Fruit fly (Drosophila melanogaster) whole organism, embryonic: Measurements from ENCODE around the gene HINT1.
A peak's percentile ranks its signal among the peaks of the same experiment; 100 is the strongest.

Experiments used
- BEAF-32 ChIP-seq: fragments of 200-800 bp; sonication (Bioruptor generic); optimal IDR thresholded peaks from 3 replicates; lab custom pipeline; 2017; ENCODE audit warnings: missing biosample characterization, missing genetic modification characterization, mild to moderate bottlenecking, moderate library complexity, missing genetic modification reagents
- CG10274 ChIP-seq: fragments of 200-800 bp; sonication (Bioruptor generic); optimal IDR thresholded peaks from 3 replicates; lab custom pipeline; 2017; ENCODE audit warnings: missing biosample characterization, mild to moderate bottlenecking, missing genetic modification characterization
- CG10462 ChIP-seq: fragments of 200-800 bp; sonication (Bioruptor generic); optimal IDR thresholded peaks from 2 replicates; lab custom pipeline; 2016; ENCODE audit warnings: missing biosample characterization, missing genetic modification characterization
- CG10565 ChIP-seq: fragments of 200-800 bp; sonication (Bioruptor generic); optimal IDR thresholded peaks from 3 replicates; lab custom pipeline; 2016; ENCODE audit warnings: missing biosample characterization, mild to moderate bottlenecking, missing genetic modification characterization
- CG1233 ChIP-seq: fragments of 200-800 bp; sonication (Bioruptor generic); optimal IDR thresholded peaks from 4 replicates; lab custom pipeline; 2018; ENCODE audit warnings: missing biosample characterization, mild to moderate bottlenecking, missing genetic modification characterization
- CG12391 ChIP-seq: fragments of 200-800 bp; sonication (Bioruptor generic); optimal IDR thresholded peaks from 3 replicates; lab custom pipeline; 2018; ENCODE audit warnings: missing biosample characterization, mild to moderate bottlenecking, missing genetic modification characterization, moderate library complexity
- CG12769 ChIP-seq: fragments of 200-800 bp; sonication (Bioruptor generic); optimal IDR thresholded peaks from 2 replicates; lab custom pipeline; 2019; ENCODE audit warnings: missing biosample characterization, mild to moderate bottlenecking, missing genetic modification characterization, moderate library complexity
- CG14965 ChIP-seq: fragments of 200-800 bp; sonication (Bioruptor generic); optimal IDR thresholded peaks from 2 replicates; lab custom pipeline; 2016; ENCODE audit warnings: missing biosample characterization, missing genetic modification characterization, borderline replicate concordance
- CG15073 ChIP-seq: fragments of 200-800 bp; sonication (Bioruptor generic); optimal IDR thresholded peaks from 2 replicates; lab custom pipeline; 2016; ENCODE audit warnings: missing biosample characterization, missing genetic modification characterization
- CG15269 ChIP-seq: fragments of 200-800 bp; sonication (Bioruptor generic); optimal IDR thresholded peaks from 2 replicates; lab custom pipeline; 2018; ENCODE audit warnings: missing biosample characterization, mild to moderate bottlenecking, missing genetic modification characterization, moderate library complexity
- CG15479 ChIP-seq: fragments of 200-800 bp; sonication (Bioruptor generic); optimal IDR thresholded peaks from 3 replicates; lab custom pipeline; 2019; ENCODE audit warnings: missing biosample characterization, mild to moderate bottlenecking, missing genetic modification characterization, moderate library complexity
- CG15514 ChIP-seq: fragments of 200-800 bp; sonication (Bioruptor generic); optimal IDR thresholded peaks from 3 replicates; lab custom pipeline; 2017; ENCODE audit warnings: missing biosample characterization, missing genetic modification characterization, mild to moderate bottlenecking, moderate library complexity, missing genetic modification reagents
- CG16863 ChIP-seq: fragments of 200-800 bp; sonication (Bioruptor generic); optimal IDR thresholded peaks from 3 replicates; lab custom pipeline; 2016; ENCODE audit warnings: missing biosample characterization, missing genetic modification characterization
- CG18476 ChIP-seq: fragments of 200-800 bp; sonication (Bioruptor generic); optimal IDR thresholded peaks from 2 replicates; lab custom pipeline; 2016; ENCODE audit warnings: missing biosample characterization, mild to moderate bottlenecking, missing genetic modification characterization
- CG2875 ChIP-seq: fragments of 200-800 bp; sonication (Bioruptor generic); optimal IDR thresholded peaks from 2 replicates; lab custom pipeline; 2017; ENCODE audit warnings: missing biosample characterization, mild to moderate bottlenecking, missing genetic modification characterization, missing genetic modification reagents
- CG31441 ChIP-seq: fragments of 200-800 bp; sonication (Bioruptor generic); IDR thresholded peaks from 2 replicates; pipeline ENCODE4 v1.3.6; 2022; ENCODE audit warnings: missing biosample characterization, missing genetic modification characterization
- CG32532 ChIP-seq: fragments of 200-800 bp; sonication (Bioruptor generic); IDR thresholded peaks from 2 replicates; pipeline ENCODE4 v1.3.6; 2022; ENCODE audit warnings: missing biosample characterization, missing genetic modification characterization
- CG34376 ChIP-seq: fragments of 200-800 bp; sonication (Bioruptor generic); optimal IDR thresholded peaks from 2 replicates; lab custom pipeline; 2018; ENCODE audit warnings: missing biosample characterization, mild to moderate bottlenecking, missing genetic modification characterization
- CG3995 ChIP-seq: fragments of 200-800 bp; sonication (Bioruptor generic); optimal IDR thresholded peaks from 3 replicates; lab custom pipeline; 2016; ENCODE audit warnings: missing biosample characterization, missing genetic modification characterization
- CG4404 ChIP-seq: fragments of 200-800 bp; sonication (Bioruptor generic); IDR thresholded peaks from 2 replicates; pipeline ENCODE4 v1.3.6; 2022; ENCODE audit warnings: missing biosample characterization, missing genetic modification characterization
- CG6254 ChIP-seq: fragments of 200-800 bp; sonication (Bioruptor generic); optimal IDR thresholded peaks from 3 replicates; lab custom pipeline; 2017; ENCODE audit warnings: mild to moderate bottlenecking, missing biosample characterization, missing genetic modification reagents, missing genetic modification characterization
- CG8089 ChIP-seq: fragments of 200-800 bp; sonication (Bioruptor generic); optimal IDR thresholded peaks from 3 replicates; lab custom pipeline; 2016; ENCODE audit warnings: missing biosample characterization, missing genetic modification characterization
- CG9932 ChIP-seq: fragments of 200-800 bp; sonication (Bioruptor generic); IDR thresholded peaks from 2 replicates; pipeline ENCODE4 v1.3.6; 2022; ENCODE audit warnings: missing biosample characterization, missing genetic modification characterization
- E2f2 ChIP-seq: fragments of 200-800 bp; sonication (Bioruptor generic); IDR thresholded peaks from 2 replicates; pipeline ENCODE4 v1.3.6; 2022; ENCODE audit warnings: missing biosample characterization, missing genetic modification characterization
- ERR ChIP-seq: fragments of 200-800 bp; sonication (Bioruptor generic); optimal IDR thresholded peaks from 2 replicates; lab custom pipeline; 2016; ENCODE audit warnings: missing biosample characterization, missing genetic modification characterization
- Elba2 ChIP-seq: fragments of 200-800 bp; sonication (Bioruptor generic); optimal IDR thresholded peaks from 3 replicates; lab custom pipeline; 2016; ENCODE audit warnings: missing biosample characterization, missing genetic modification characterization
- HLH4C ChIP-seq: fragments of 200-800 bp; sonication (Bioruptor generic); IDR thresholded peaks from 3 replicates; pipeline ENCODE4 v1.3.6; 2022; ENCODE audit warnings: missing biosample characterization, missing genetic modification characterization; ENCODE audit not compliant: partially characterized antibody
- HLHmδ ChIP-seq: fragments of 200-800 bp; sonication (Bioruptor generic); optimal IDR thresholded peaks from 2 replicates; lab custom pipeline; 2018; ENCODE audit warnings: missing biosample characterization, mild to moderate bottlenecking, missing genetic modification characterization, moderate library complexity
- Hey ChIP-seq: fragments of 200-800 bp; sonication (Bioruptor generic); optimal IDR thresholded peaks from 3 replicates; lab custom pipeline; 2018; ENCODE audit warnings: missing biosample characterization, mild to moderate bottlenecking, missing genetic modification characterization
- Hmx ChIP-seq: fragments of 200-800 bp; sonication (Bioruptor generic); optimal IDR thresholded peaks from 2 replicates; lab custom pipeline; 2016; ENCODE audit warnings: missing biosample characterization, missing genetic modification characterization
- Kr ChIP-seq: fragments of 200-800 bp; sonication (Bioruptor generic); optimal IDR thresholded peaks from 2 replicates; lab custom pipeline; 2017; ENCODE audit warnings: missing biosample characterization, mild to moderate bottlenecking, missing genetic modification characterization
- Meics ChIP-seq: fragments of 200-800 bp; sonication (Bioruptor generic); optimal IDR thresholded peaks from 2 replicates; lab custom pipeline; 2017; ENCODE audit warnings: missing biosample characterization, mild to moderate bottlenecking, missing genetic modification characterization
- Six4 ChIP-seq: fragments of 200-800 bp; sonication (Bioruptor generic); optimal IDR thresholded peaks from 2 replicates; lab custom pipeline; 2016; ENCODE audit warnings: missing biosample characterization, missing genetic modification characterization
- Spps ChIP-seq: fragments of 200-800 bp; sonication (Bioruptor generic); optimal IDR thresholded peaks from 2 replicates; lab custom pipeline; 2018; ENCODE audit warnings: missing biosample characterization, mild to moderate bottlenecking, missing genetic modification characterization
- Tbp ChIP-seq: fragments of >200 bp; optimal IDR thresholded peaks from 2 replicates; lab custom pipeline; 2018; ENCODE audit warnings: missing biosample characterization, missing genetic modification characterization
- Trl ChIP-seq, 3 experiments: fragments of >200 bp in 2 of 3; fragments of 200-800 bp in 1 of 3; sonication (Bioruptor generic) in 1 of 3; optimal IDR thresholded peaks; 2 replicates in 1 of 3; 3 replicates in 2 of 3; lab custom pipeline; 2016 to 2017; ENCODE audit warnings: missing biosample characterization in 1 of 3, missing genetic modification characterization in 1 of 3
- Xbp1 ChIP-seq: fragments of 200-800 bp; sonication (Bioruptor generic); optimal IDR thresholded peaks from 3 replicates; lab custom pipeline; 2016; ENCODE audit warnings: missing biosample characterization, mild to moderate bottlenecking, missing genetic modification characterization
- dati ChIP-seq: fragments of 200-800 bp; sonication (Bioruptor generic); IDR thresholded peaks from 2 replicates; pipeline ENCODE4 v1.3.6; 2022; ENCODE audit warnings: missing biosample characterization, missing genetic modification characterization
- dmrt11E ChIP-seq: fragments of 200-800 bp; sonication (Bioruptor generic); optimal IDR thresholded peaks from 3 replicates; lab custom pipeline; 2018; ENCODE audit warnings: missing biosample characterization, mild to moderate bottlenecking, missing genetic modification characterization, moderate library complexity
- exex ChIP-seq: fragments of 200-800 bp; sonication (Bioruptor generic); optimal IDR thresholded peaks from 4 replicates; lab custom pipeline; 2018; ENCODE audit warnings: missing biosample characterization, mild to moderate bottlenecking, missing genetic modification characterization, moderate library complexity
- eyg ChIP-seq: fragments of 200-800 bp; sonication (Bioruptor generic); optimal IDR thresholded peaks from 3 replicates; lab custom pipeline; 2016; ENCODE audit warnings: missing biosample characterization, missing genetic modification characterization
- h ChIP-seq: fragments of >200 bp; optimal IDR thresholded peaks from 2 replicates; lab custom pipeline; 2017
- ken ChIP-seq: fragments of 200-800 bp; sonication (Bioruptor generic); IDR thresholded peaks from 3 replicates; pipeline ENCODE4 v1.3.6; 2022; ENCODE audit warnings: missing biosample characterization, missing genetic modification characterization
- kni ChIP-seq: fragments of 200-800 bp; sonication (Bioruptor generic); optimal IDR thresholded peaks from 3 replicates; lab custom pipeline; 2017; ENCODE audit warnings: mild to moderate bottlenecking, missing biosample characterization, missing genetic modification reagents, missing genetic modification characterization
- pum ChIP-seq: fragments of 200-800 bp; sonication (Bioruptor generic); optimal IDR thresholded peaks from 2 replicates; lab custom pipeline; 2016; ENCODE audit warnings: missing biosample characterization, missing genetic modification characterization
- ro ChIP-seq: fragments of 200-800 bp; sonication (Bioruptor generic); IDR thresholded peaks from 2 replicates; pipeline ENCODE4 v1.3.6; 2022; ENCODE audit warnings: missing biosample characterization, missing genetic modification characterization
- schlank ChIP-seq: fragments of 200-800 bp; sonication (Bioruptor generic); optimal IDR thresholded peaks from 2 replicates; lab custom pipeline; 2018; ENCODE audit warnings: missing biosample characterization, mild to moderate bottlenecking, missing genetic modification characterization
- sqz ChIP-seq: fragments of 200-800 bp; sonication (Bioruptor generic); optimal IDR thresholded peaks from 3 replicates; lab custom pipeline; 2018; ENCODE audit warnings: missing biosample characterization, mild to moderate bottlenecking, missing genetic modification characterization
- tin ChIP-seq: fragments of 200-800 bp; sonication (Bioruptor generic); optimal IDR thresholded peaks from 3 replicates; lab custom pipeline; 2016; ENCODE audit warnings: missing biosample characterization, missing genetic modification characterization
- tio ChIP-seq: fragments of 200-800 bp; sonication (Bioruptor generic); optimal IDR thresholded peaks from 2 replicates; lab custom pipeline; 2017; ENCODE audit warnings: missing biosample characterization, missing genetic modification characterization, inconsistent platforms
- vvl ChIP-seq: fragments of 200-800 bp; sonication (Bioruptor generic); IDR thresholded peaks from 2 replicates; pipeline ENCODE4 v1.3.6; 2022; ENCODE audit warnings: missing biosample characterization, missing genetic modification characterization

The HINT1 gene

DNA sequence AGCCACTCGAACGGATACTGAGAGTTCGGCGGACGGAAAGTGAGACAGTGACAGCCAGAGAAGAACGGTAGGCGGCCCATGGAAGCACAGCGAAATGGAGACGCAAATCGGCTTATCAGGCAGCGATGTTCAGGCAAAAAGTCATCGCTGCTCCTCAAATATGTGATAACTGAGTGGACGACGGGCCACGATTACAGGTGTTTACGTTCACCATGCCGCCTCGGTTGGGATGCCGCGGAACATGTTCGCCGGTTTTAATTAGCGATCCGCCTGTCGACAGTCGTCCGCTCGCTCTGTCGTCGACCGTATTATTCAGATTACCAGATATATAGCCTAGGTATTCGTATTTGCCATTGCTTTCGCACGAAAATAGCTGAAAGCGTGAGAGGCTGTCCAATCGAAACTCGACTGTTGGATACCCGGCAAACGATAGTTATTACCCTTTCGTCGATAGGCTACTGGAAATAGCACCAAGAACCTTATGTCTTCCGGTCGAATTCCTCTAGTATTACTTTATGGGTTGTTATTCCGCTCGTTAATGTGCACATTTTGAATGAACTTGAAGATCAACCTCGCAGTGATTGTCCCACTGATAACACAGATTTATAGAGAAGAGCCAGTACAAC lies 18.7 kb upstream of the HINT1 start (continued):
- TF ChIP-seq Kr (no peak), CG1233 (no peak), tin (GFP tag; lab: Kevin White, UChicago) (no peak), Hey (tag; lab: Kevin White, UChicago) (peak; percentile 15), E2f2 (GFP tag; lab: Robert Waterston, UW) (no peak), dmrt11E (no peak), Hmx (GFP tag; lab: Kevin White, UChicago) (no peak), Trl (optimal IDR thresholded peaks at IDR 0.05; lab: Kevin White, UChicago) (peak in 1 of 2 experiments; percentile 55), Trl (GFP tag; optimal IDR thresholded peaks at IDR 0.05; lab: Kevin White, UChicago) (no peak), CG32532 (GFP tag; lab: Robert Waterston, UW) (no peak), CG2875 (GFP tag; lab: Kevin White, UChicago) (no peak), ken (GFP tag; lab: Robert Waterston, UW) (no peak), sqz (no peak), CG31441 (no peak), CG9932 (GFP tag; lab: Robert Waterston, UW) (no peak), CG34376 (peak; percentile 44), exex (tag; lab: Kevin White, UChicago) (peak; percentile 77), CG3995 (GFP tag; lab: Kevin White, UChicago) (no peak), CG10565 (no peak), kni (GFP tag; lab: Kevin White, UChicago) (no peak), CG14965 (GFP tag; lab: Kevin White, UChicago) (no peak), CG15073 (GFP tag; lab: Kevin White, UChicago) (no peak), schlank (tag; lab: Kevin White, UChicago) (no peak), CG16863 (GFP tag; lab: Kevin White, UChicago) (no peak), h (lab: Kevin White, UChicago) (no peak), HLHmδ (GFP tag; lab: Kevin White, UChicago) (no peak), Tbp (GFP tag; lab: Kevin White, UChicago) (no peak), eyg (GFP tag; lab: Kevin White, UChicago) (no peak), CG4404 (GFP tag; lab: Robert Waterston, UW) (no peak), CG10462 (GFP tag; lab: Kevin White, UChicago) (no peak), CG8089 (GFP tag; lab: Kevin White, UChicago) (no peak), HLH4C (GFP tag; lab: Robert Waterston, UW) (no peak), Six4 (GFP tag; lab: Kevin White, UChicago) (no peak), Meics (no peak), CG10274 (no peak), Xbp1 (no peak), vvl (GFP tag; lab: Robert Waterston, UW) (no peak), BEAF-32 (GFP tag; lab: Kevin White, UChicago) (peak; percentile 4), CG15514 (GFP tag; lab: Kevin White, UChicago) (peak; percentile 41), Spps (tag; lab: Kevin White, UChicago) (no peak), pum (GFP tag; lab: Kevin White, UChicago) (no peak), Elba2 (GFP tag; lab: Kevin White, UChicago) (no peak), CG18476 (GFP tag; lab: Kevin White, UChicago) (no peak), CG12769 (tag; lab: Kevin White, UChicago) (peak; percentile 82), CG12391 (tag; lab: Kevin White, UChicago) (no peak), CG15479 (GFP tag; lab: Kevin White, UChicago) (peak; percentile 70), CG15269 (tag; lab: Kevin White, UChicago) (no peak), tio (GFP tag; lab: Kevin White, UChicago) (no peak), ro (GFP tag; lab: Robert Waterston, UW) (no peak), dati (GFP tag; lab: Robert Waterston, UW) (no peak), ERR (GFP tag; lab: Kevin White, UChicago) (no peak), CG6254 (GFP tag; lab: Kevin White, UChicago) (no peak)
